Worm (Caenorhabditis elegans) whole organism, L4/young adult: Measurements from ENCODE around the gene ZK418.2.

Source experiments
- W03F9.2 ChIP-seq: fragments of 150-350 bp; optimal IDR thresholded peaks from 2 replicates; lab custom pipeline; 2014; ENCODE audit warnings: missing biosample characterization, missing genetic modification characterization
- dao-5 ChIP-seq: sonication (generic microtip); optimal IDR thresholded peaks from 2 replicates; lab custom pipeline; 2016; ENCODE audit warnings: missing genotype, missing genetic modification characterization, moderate library complexity, missing compliant biosample characterization
- him-1 ChIP-seq: sonication (generic microtip); optimal IDR thresholded peaks from 2 replicates; lab custom pipeline; 2016; ENCODE audit warnings: missing genotype, missing genetic modification reagents, missing genetic modification characterization, missing compliant biosample characterization

The ZK418.2 gene

ce11 chrIII:7142172-7142601 lies 51.0 kb downstream of the ZK418.2 start:
- no peak for TF ChIP-seq dao-5 (tag; lab: Kevin White, UChicago)
- TF ChIP-seq him-1 (tag; lab: Kevin White, UChicago): no peak
- no peak for TF ChIP-seq W03F9.2 (tag; lab: Kevin White, UChicago)
